Comparison of ENCODE assay signal across 1 fruit fly cellular context in the genomic region with DNA sequence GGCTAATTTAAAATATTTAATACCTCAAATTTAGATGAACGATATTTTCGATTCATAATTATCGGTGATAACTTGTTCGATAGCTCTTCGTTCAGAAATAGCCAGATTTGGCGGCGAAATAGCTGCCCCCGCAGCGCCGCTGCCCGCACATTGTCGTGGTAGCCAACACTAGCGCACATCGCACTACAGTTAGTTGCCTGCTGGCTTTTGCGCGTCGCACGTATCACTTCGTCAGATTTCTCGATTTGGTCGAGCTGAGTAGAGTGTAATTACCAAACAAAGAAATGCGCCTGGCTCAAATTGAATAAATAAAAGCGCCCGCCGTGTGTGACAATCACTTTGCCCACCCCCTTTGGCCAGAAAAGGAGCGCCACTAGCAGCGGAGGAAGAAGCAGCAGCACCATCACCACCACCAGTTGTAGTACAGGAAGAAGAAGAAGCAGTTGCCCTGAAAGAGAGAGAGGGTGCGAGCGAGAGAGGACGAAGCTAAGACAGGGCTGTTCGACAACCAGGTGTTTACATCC.
TF ChIP-seq lines count a peak whose summit lies in the region.

Gene Abcd3 (plus strand): TSS at position 145 of the 524 bp plus-strand sequence.

TF ChIP-seq in whole organism, embryonic, 481 proteins besides CTCF, POLR2A, EP300 and RAD21 (continued from another document):
- TF ChIP-seq lab (GFP tag; optimal IDR thresholded peaks at IDR 0.05; lab: Kevin White, UChicago): peak; percentile 70
- peak; percentile 58; the same call in 1 of the 2 replicates for TF ChIP-seq vvl (GFP tag; IDR thresholded peaks at IDR 0.05; lab: Robert Waterston, UW)
- TF ChIP-seq CG4820 (GFP tag; optimal IDR thresholded peaks at IDR 0.05; lab: Kevin White, UChicago): no peak
- TF ChIP-seq Sox102F (GFP tag; optimal IDR thresholded peaks at IDR 0.05; lab: Kevin White, UChicago): no peak
- TF ChIP-seq MBD-R2 (GFP tag; IDR thresholded peaks at IDR 0.05; lab: Robert Waterston, UW): peak; percentile 50
- TF ChIP-seq Oli (tag; optimal IDR thresholded peaks at IDR 0.05; lab: Kevin White, UChicago): no peak
- TF ChIP-seq CG8388 (GFP tag; optimal IDR thresholded peaks at IDR 0.05; lab: Kevin White, UChicago): no peak
- no peak for TF ChIP-seq Neu2 (GFP tag; optimal IDR thresholded peaks at IDR 0.05; lab: Kevin White, UChicago; ENCODE audit: borderline replicate concordance)
- no peak for TF ChIP-seq CG12942 (GFP tag; optimal IDR thresholded peaks at IDR 0.05; lab: Kevin White, UChicago)
- peak; percentile 76 for TF ChIP-seq cg (GFP tag; optimal IDR thresholded peaks at IDR 0.05; lab: Kevin White, UChicago)
- TF ChIP-seq GATAe (GFP tag; conservative IDR thresholded peaks at IDR 0.05; lab: Robert Waterston, UW): no peak; the same call in 1 of the 2 replicates
- peak; percentile 34 for TF ChIP-seq zen (tag; optimal IDR thresholded peaks at IDR 0.05; lab: Kevin White, UChicago)
- TF ChIP-seq CG30431 (GFP tag; optimal IDR thresholded peaks at IDR 0.05; lab: Kevin White, UChicago): no peak
- TF ChIP-seq pum (GFP tag; optimal IDR thresholded peaks at IDR 0.05; lab: Kevin White, UChicago): no peak
- TF ChIP-seq Ada2b (GFP tag; IDR thresholded peaks at IDR 0.05; lab: Robert Waterston, UW): no peak
- TF ChIP-seq slou (GFP tag; optimal IDR thresholded peaks at IDR 0.05; lab: Kevin White, UChicago): no peak
- peak; percentile 19 for TF ChIP-seq CG2712 (tag; optimal IDR thresholded peaks at IDR 0.05; lab: Kevin White, UChicago)
- peak; percentile 41; the same call in 2 of the 3 replicates for TF ChIP-seq zfh1 (GFP tag; IDR thresholded peaks at IDR 0.05; lab: Robert Waterston, UW)
- TF ChIP-seq CG4404 (GFP tag; IDR thresholded peaks at IDR 0.05; lab: Robert Waterston, UW): no peak
- TF ChIP-seq tin (GFP tag; optimal IDR thresholded peaks at IDR 0.05; lab: Kevin White, UChicago): no peak
- peak; percentile 42 for TF ChIP-seq CG12299 (tag; optimal IDR thresholded peaks at IDR 0.05; lab: Kevin White, UChicago)
- no peak for TF ChIP-seq CG9215 (GFP tag; IDR thresholded peaks at IDR 0.05; lab: Robert Waterston, UW)
- TF ChIP-seq ac (GFP tag; optimal IDR thresholded peaks at IDR 0.05; lab: Kevin White, UChicago): peak; percentile 66
- peak; percentile 68; the same call in 1 of the 2 replicates for TF ChIP-seq seq (GFP tag; IDR thresholded peaks at IDR 0.05; lab: Robert Waterston, UW)
- no peak for TF ChIP-seq Dad (GFP tag; optimal IDR thresholded peaks at IDR 0.05; lab: Kevin White, UChicago)
- no peak for TF ChIP-seq CG11398 (GFP tag; optimal IDR thresholded peaks at IDR 0.05; lab: Kevin White, UChicago)
- TF ChIP-seq CG33557 (GFP tag; optimal IDR thresholded peaks at IDR 0.05; lab: Kevin White, UChicago): peak; percentile 58
- peak; percentile 56 for TF ChIP-seq CG7987 (GFP tag; optimal IDR thresholded peaks at IDR 0.05; lab: Kevin White, UChicago)
- peak; percentile 42 for TF ChIP-seq cwo (GFP tag; optimal IDR thresholded peaks at IDR 0.05; lab: Kevin White, UChicago)
- TF ChIP-seq Sox100B (GFP tag; optimal IDR thresholded peaks at IDR 0.05; lab: Kevin White, UChicago): no peak
- TF ChIP-seq CG10274 (GFP tag; optimal IDR thresholded peaks at IDR 0.05; lab: Kevin White, UChicago): no peak
- TF ChIP-seq CG17361 (GFP tag; IDR thresholded peaks at IDR 0.05; lab: Robert Waterston, UW): 0 out of 3 replicates have a peak, but pooled peaks have one; percentile 36
- peak; percentile 67 for TF ChIP-seq CG14860 (GFP tag; IDR thresholded peaks at IDR 0.05; lab: Robert Waterston, UW; ENCODE audit: partially characterized antibody)
- no peak for TF ChIP-seq btn (GFP tag; optimal IDR thresholded peaks at IDR 0.05; lab: Kevin White, UChicago)
- no peak for TF ChIP-seq TFAM (GFP tag; optimal IDR thresholded peaks at IDR 0.05; lab: Kevin White, UChicago)
- peak; percentile 43 for TF ChIP-seq CG10979 (tag; optimal IDR thresholded peaks at IDR 0.05; lab: Kevin White, UChicago)
- peak; percentile 83 for TF ChIP-seq CG10267 (tag; optimal IDR thresholded peaks at IDR 0.05; lab: Kevin White, UChicago)
- peak; percentile 81 for TF ChIP-seq Dref (GFP tag; IDR thresholded peaks at IDR 0.05; lab: Robert Waterston, UW)
- TF ChIP-seq grau (tag; optimal IDR thresholded peaks at IDR 0.05; lab: Kevin White, UChicago): peak; percentile 10
- no peak for TF ChIP-seq dati (GFP tag; IDR thresholded peaks at IDR 0.05; lab: Robert Waterston, UW)
- TF ChIP-seq CG5953 (GFP tag; IDR thresholded peaks at IDR 0.05; lab: Robert Waterston, UW): no peak
- TF ChIP-seq CG12391 (tag; optimal IDR thresholded peaks at IDR 0.05; lab: Kevin White, UChicago): no peak
- no peak for TF ChIP-seq Myb (GFP tag; optimal IDR thresholded peaks at IDR 0.05; lab: Kevin White, UChicago)
- no peak for TF ChIP-seq ash1 (GFP tag; optimal IDR thresholded peaks at IDR 0.05; lab: Kevin White, UChicago)
- TF ChIP-seq CG1832 (GFP tag; optimal IDR thresholded peaks at IDR 0.05; lab: Kevin White, UChicago): peak; percentile 87
- TF ChIP-seq danr (GFP tag; IDR thresholded peaks at IDR 0.05; lab: Robert Waterston, UW): no peak
- TF ChIP-seq CG4424 (GFP tag; optimal IDR thresholded peaks at IDR 0.05; lab: Kevin White, UChicago): no peak
- TF ChIP-seq CG10321 (GFP tag; IDR thresholded peaks at IDR 0.05; lab: Robert Waterston, UW): no peak
- TF ChIP-seq crp (GFP tag; optimal IDR thresholded peaks at IDR 0.05; lab: Kevin White, UChicago): peak in 1 of 2 experiments; percentile 72
- no peak for TF ChIP-seq gsb-n (tag; optimal IDR thresholded peaks at IDR 0.05; lab: Kevin White, UChicago)
- no peak for TF ChIP-seq pfk (GFP tag; optimal IDR thresholded peaks at IDR 0.05; lab: Kevin White, UChicago)
- TF ChIP-seq sim (GFP tag; IDR thresholded peaks at IDR 0.05; lab: Robert Waterston, UW): no peak
- no peak for TF ChIP-seq CG5245 (GFP tag; optimal IDR thresholded peaks at IDR 0.05; lab: Kevin White, UChicago)
- peak; percentile 49 for TF ChIP-seq CG17829 (tag; optimal IDR thresholded peaks at IDR 0.05; lab: Kevin White, UChicago)
- TF ChIP-seq CG9817 (tag; optimal IDR thresholded peaks at IDR 0.05; lab: Kevin White, UChicago): peak; percentile 5
- TF ChIP-seq ab (GFP tag; optimal IDR thresholded peaks at IDR 0.05; lab: Kevin White, UChicago): no peak
